Fruit fly (Drosophila melanogaster) whole organism, embryonic: ENCODE data around the gene CG44838.

ENCODE experiments used
- Bteb2 ChIP-seq: fragments of 200-800 bp; sonication (Bioruptor generic); optimal IDR thresholded peaks from 2 replicates; lab custom pipeline; 2016; ENCODE audit warnings: missing biosample characterization, missing genetic modification characterization
- CG10959 ChIP-seq: fragments of 200-800 bp; sonication (Bioruptor generic); IDR thresholded peaks from 2 replicates; pipeline ENCODE4 v1.3.6; 2022; ENCODE audit warnings: missing biosample characterization, missing genetic modification characterization
- CG11247 ChIP-seq: fragments of 200-800 bp; sonication (Bioruptor generic); IDR thresholded peaks from 2 replicates; pipeline ENCODE4 v1.3.6; 2022; ENCODE audit warnings: missing biosample characterization, missing genetic modification characterization
- CG11560 ChIP-seq: fragments of 200-800 bp; sonication (Bioruptor generic); IDR thresholded peaks from 3 replicates; pipeline ENCODE4 v1.3.6; 2022; ENCODE audit warnings: missing biosample characterization, missing genetic modification characterization
- CG11695 ChIP-seq: fragments of 200-800 bp; sonication (Bioruptor generic); IDR thresholded peaks from 3 replicates; pipeline ENCODE4 v1.3.6; 2022; ENCODE audit warnings: missing biosample characterization, missing genetic modification characterization
- CG12071 ChIP-seq: fragments of 200-800 bp; sonication (Bioruptor generic); optimal IDR thresholded peaks from 3 replicates; lab custom pipeline; 2018; ENCODE audit warnings: missing biosample characterization, mild to moderate bottlenecking, missing genetic modification characterization
- CG12659 ChIP-seq: fragments of 200-800 bp; sonication (Bioruptor generic); optimal IDR thresholded peaks from 3 replicates; lab custom pipeline; 2017; ENCODE audit warnings: mild to moderate bottlenecking, missing biosample characterization, missing genetic modification reagents, missing genetic modification characterization
- CG13624 ChIP-seq: fragments of 200-800 bp; sonication (Bioruptor generic); optimal IDR thresholded peaks from 2 replicates; lab custom pipeline; 2016; ENCODE audit warnings: missing biosample characterization, missing genetic modification characterization
- CG17328 ChIP-seq: fragments of 200-800 bp; sonication (Bioruptor generic); IDR thresholded peaks from 2 replicates; pipeline ENCODE4 v1.3.6; 2022; ENCODE audit warnings: missing biosample characterization, missing genetic modification characterization
- CG17802 ChIP-seq: fragments of 200-800 bp; sonication (Bioruptor generic); optimal IDR thresholded peaks from 2 replicates; lab custom pipeline; 2018; ENCODE audit warnings: missing biosample characterization, mild to moderate bottlenecking, missing genetic modification characterization, moderate library complexity
- CG1832 ChIP-seq: fragments of 200-800 bp; sonication (Bioruptor generic); optimal IDR thresholded peaks from 2 replicates; lab custom pipeline; 2017; ENCODE audit warnings: missing biosample characterization, mild to moderate bottlenecking, missing genetic modification characterization, inconsistent platforms
- CG2889 ChIP-seq: fragments of 200-800 bp; sonication (Bioruptor generic); IDR thresholded peaks from 3 replicates; pipeline ENCODE4 v1.3.6; 2022; ENCODE audit warnings: missing biosample characterization, missing genetic modification characterization
- CG3281 ChIP-seq: fragments of 200-800 bp; sonication (Bioruptor generic); optimal IDR thresholded peaks from 3 replicates; lab custom pipeline; 2017; ENCODE audit warnings: missing biosample characterization, mild to moderate bottlenecking, missing genetic modification characterization
- CG3407 ChIP-seq: fragments of 200-800 bp; sonication (Bioruptor generic); optimal IDR thresholded peaks from 2 replicates; lab custom pipeline; 2018; ENCODE audit warnings: missing biosample characterization, mild to moderate bottlenecking, missing genetic modification characterization
- CG34224 ChIP-seq: fragments of 200-800 bp; sonication (Bioruptor generic); IDR thresholded peaks from 3 replicates; pipeline ENCODE4 v1.3.6; 2022; ENCODE audit warnings: missing biosample characterization, missing genetic modification characterization; ENCODE audit not compliant: partially characterized antibody
- CG3995 ChIP-seq: fragments of 200-800 bp; sonication (Bioruptor generic); optimal IDR thresholded peaks from 3 replicates; lab custom pipeline; 2016; ENCODE audit warnings: missing biosample characterization, missing genetic modification characterization
- CG4282 ChIP-seq: fragments of 200-800 bp; sonication (Bioruptor generic); optimal IDR thresholded peaks from 2 replicates; lab custom pipeline; 2016; ENCODE audit warnings: missing biosample characterization, missing genetic modification characterization
- CG4360 ChIP-seq: fragments of 200-800 bp; sonication (Bioruptor generic); IDR thresholded peaks from 2 replicates; pipeline ENCODE4 v1.3.6; 2022; ENCODE audit warnings: missing biosample characterization, missing genetic modification characterization
- CG5953 ChIP-seq: fragments of 200-800 bp; sonication (Bioruptor generic); IDR thresholded peaks from 2 replicates; pipeline ENCODE4 v1.3.6; 2022; ENCODE audit warnings: missing biosample characterization, missing genetic modification characterization
- CG6654 ChIP-seq: fragments of 200-800 bp; sonication (Bioruptor generic); optimal IDR thresholded peaks from 2 replicates; lab custom pipeline; 2017; ENCODE audit warnings: missing biosample characterization, mild to moderate bottlenecking, missing genetic modification characterization
- CG6683 ChIP-seq: fragments of 200-800 bp; sonication (Bioruptor generic); optimal IDR thresholded peaks from 2 replicates; lab custom pipeline; 2017; ENCODE audit warnings: missing biosample characterization, mild to moderate bottlenecking, missing genetic modification characterization, missing genetic modification reagents
- CG7786 ChIP-seq: fragments of 200-800 bp; sonication (Bioruptor generic); optimal IDR thresholded peaks from 2 replicates; lab custom pipeline; 2016; ENCODE audit warnings: missing biosample characterization, missing genetic modification characterization
- CG7987 ChIP-seq: fragments of 200-800 bp; sonication (Bioruptor generic); optimal IDR thresholded peaks from 2 replicates; lab custom pipeline; 2018; ENCODE audit warnings: missing biosample characterization, mild to moderate bottlenecking, missing genetic modification characterization, moderate library complexity
- CG8359 ChIP-seq: fragments of 200-800 bp; sonication (Bioruptor generic); optimal IDR thresholded peaks from 2 replicates; lab custom pipeline; 2017; ENCODE audit warnings: missing biosample characterization, mild to moderate bottlenecking, missing genetic modification characterization, borderline replicate concordance
- Chrac-16 ChIP-seq: fragments of 200-800 bp; sonication (Bioruptor generic); optimal IDR thresholded peaks from 3 replicates; lab custom pipeline; 2016; ENCODE audit warnings: missing biosample characterization, missing genetic modification characterization
- CoRest ChIP-seq: fragments of 200-800 bp; sonication (Bioruptor generic); optimal IDR thresholded peaks from 3 replicates; lab custom pipeline; 2018; ENCODE audit warnings: missing biosample characterization, mild to moderate bottlenecking, missing genetic modification characterization, moderate library complexity
- CrebB ChIP-seq: fragments of 200-800 bp; sonication (Bioruptor generic); optimal IDR thresholded peaks from 3 replicates; lab custom pipeline; 2018; ENCODE audit warnings: missing biosample characterization, mild to moderate bottlenecking, missing genetic modification characterization
- D ChIP-seq, 2 experiments: fragments of 200-800 bp in 1 of 2; fragments of >200 bp in 1 of 2; sonication (Bioruptor generic) in 1 of 2; optimal IDR thresholded peaks; 2 replicates in 1 of 2; 3 replicates in 1 of 2; lab custom pipeline; 2017; ENCODE audit warnings: mild to moderate bottlenecking in 1 of 2, missing biosample characterization in 1 of 2, missing genetic modification characterization in 1 of 2, missing genetic modification reagents in 1 of 2
- Dip3 ChIP-seq: fragments of 200-800 bp; sonication (Bioruptor generic); optimal IDR thresholded peaks from 3 replicates; lab custom pipeline; 2016; ENCODE audit warnings: missing biosample characterization, missing genetic modification characterization
- Elba2 ChIP-seq: fragments of 200-800 bp; sonication (Bioruptor generic); optimal IDR thresholded peaks from 3 replicates; lab custom pipeline; 2016; ENCODE audit warnings: missing biosample characterization, missing genetic modification characterization
- H15 ChIP-seq: fragments of 200-800 bp; sonication (Bioruptor generic); IDR thresholded peaks from 3 replicates; pipeline ENCODE4 v1.3.6; 2022; ENCODE audit warnings: missing biosample characterization, missing genetic modification characterization
- Hsf ChIP-seq: fragments of 200-800 bp; sonication (Bioruptor generic); optimal IDR thresholded peaks from 3 replicates; lab custom pipeline; 2016; ENCODE audit warnings: missing biosample characterization, missing genetic modification characterization
- Kr ChIP-seq: fragments of 200-800 bp; sonication (Bioruptor generic); optimal IDR thresholded peaks from 2 replicates; lab custom pipeline; 2017; ENCODE audit warnings: missing biosample characterization, mild to moderate bottlenecking, missing genetic modification characterization
- Optix ChIP-seq: fragments of 200-800 bp; sonication (Bioruptor generic); IDR thresholded peaks from 3 replicates; pipeline ENCODE4 v1.3.6; 2022; ENCODE audit warnings: missing biosample characterization, missing genetic modification characterization
- Tbp ChIP-seq: fragments of >200 bp; optimal IDR thresholded peaks from 2 replicates; lab custom pipeline; 2018; ENCODE audit warnings: missing biosample characterization, missing genetic modification characterization
- Usf ChIP-seq: fragments of 200-800 bp; sonication (Bioruptor generic); optimal IDR thresholded peaks from 2 replicates; lab custom pipeline; 2017; ENCODE audit warnings: missing genotype, missing biosample characterization, missing genetic modification characterization
- Xbp1 ChIP-seq: fragments of 200-800 bp; sonication (Bioruptor generic); optimal IDR thresholded peaks from 3 replicates; lab custom pipeline; 2016; ENCODE audit warnings: missing biosample characterization, mild to moderate bottlenecking, missing genetic modification characterization
- al ChIP-seq: fragments of 200-800 bp; sonication (Bioruptor generic); IDR thresholded peaks from 2 replicates; pipeline ENCODE4 v1.3.6; 2022; ENCODE audit warnings: missing biosample characterization, missing genetic modification characterization
- aop ChIP-seq: fragments of 200-800 bp; sonication (Bioruptor generic); IDR thresholded peaks from 2 replicates; pipeline ENCODE4 v1.3.6; 2022; ENCODE audit warnings: missing biosample characterization, missing genetic modification characterization
- ap ChIP-seq: fragments of 200-800 bp; sonication (Bioruptor generic); IDR thresholded peaks from 2 replicates; pipeline ENCODE4 v1.3.6; 2022; ENCODE audit warnings: missing biosample characterization, missing genetic modification characterization
- cad ChIP-seq: fragments of >200 bp; optimal IDR thresholded peaks from 2 replicates; lab custom pipeline; 2017; ENCODE audit warnings: missing biosample characterization, missing genetic modification characterization
- esg ChIP-seq: fragments of 200-800 bp; sonication (Bioruptor generic); conservative IDR thresholded peaks from 2 replicates; pipeline ENCODE4 v1.3.6; 2022; ENCODE audit warnings: missing biosample characterization, missing genetic modification characterization
- exex ChIP-seq: fragments of 200-800 bp; sonication (Bioruptor generic); optimal IDR thresholded peaks from 4 replicates; lab custom pipeline; 2018; ENCODE audit warnings: missing biosample characterization, mild to moderate bottlenecking, missing genetic modification characterization, moderate library complexity
- hb ChIP-seq: fragments of 200-800 bp; sonication (Bioruptor generic); IDR thresholded peaks from 3 replicates; pipeline ENCODE4 v1.3.6; 2022; ENCODE audit warnings: missing biosample characterization, missing genetic modification characterization; ENCODE audit not compliant: partially characterized antibody
- lbe ChIP-seq: fragments of 200-800 bp; sonication (Bioruptor generic); optimal IDR thresholded peaks from 2 replicates; lab custom pipeline; 2016; ENCODE audit warnings: missing biosample characterization, mild to moderate bottlenecking, missing genetic modification characterization
- mld ChIP-seq: fragments of 200-800 bp; sonication (Bioruptor generic); IDR thresholded peaks from 3 replicates; pipeline ENCODE4 v1.3.6; 2022; ENCODE audit warnings: missing biosample characterization, missing genetic modification characterization; ENCODE audit not compliant: partially characterized antibody
- so ChIP-seq: fragments of 200-800 bp; sonication (Bioruptor generic); IDR thresholded peaks from 3 replicates; pipeline ENCODE4 v1.3.6; 2022; ENCODE audit warnings: missing biosample characterization, missing genetic modification characterization
- ttk ChIP-seq: fragments of 200-800 bp; sonication (Bioruptor generic); IDR thresholded peaks from 2 replicates; pipeline ENCODE4 v2.1.2; 2022; ENCODE audit warnings: missing biosample characterization, missing genetic modification characterization
- twi ChIP-seq: fragments of 200-800 bp; optimal IDR thresholded peaks from 2 replicates; lab custom pipeline; 2019; ENCODE audit warnings: missing biosample characterization, mild to moderate bottlenecking, missing genetic modification characterization, moderate library complexity

CG44838 gene

DNA sequence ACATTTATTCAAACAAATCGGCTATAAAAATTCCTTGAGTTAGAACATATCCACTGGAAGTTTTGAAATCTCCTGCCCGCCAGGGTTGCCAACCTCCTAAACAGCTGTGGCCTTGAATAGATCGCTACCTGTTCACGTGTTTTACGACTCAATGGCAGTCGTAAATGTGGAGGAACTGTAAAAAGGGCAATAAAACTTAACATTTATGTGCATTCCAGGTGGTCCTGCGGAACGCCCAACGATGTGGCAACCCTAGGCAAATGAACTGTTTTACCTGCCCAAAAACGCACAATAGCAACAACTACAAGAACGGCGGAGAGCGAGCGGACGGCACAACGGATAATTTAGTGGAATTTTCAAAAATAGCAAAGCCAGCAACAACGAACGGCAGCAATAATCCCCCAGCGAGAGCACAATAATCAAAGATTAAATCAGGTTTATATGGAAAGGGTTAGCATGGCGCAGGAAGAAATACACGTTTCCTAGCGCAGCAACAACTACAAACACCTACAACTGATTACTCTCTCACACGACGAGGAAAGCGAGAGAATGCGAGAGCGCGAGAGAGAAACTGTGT, 908 bp downstream of the CG44838 start (continued):
- no peak for TF ChIP-seq Elba2 (GFP tag; lab: Kevin White, UChicago)
- TF ChIP-seq CG11695 (GFP tag; lab: Robert Waterston, UW) = peak; percentile 47; the same call in 2 of the 3 replicates
- peak; percentile 27 for TF ChIP-seq CG6654 (GFP tag; lab: Kevin White, UChicago)
- TF ChIP-seq D (optimal IDR thresholded peaks at IDR 0.05; lab: Kevin White, UChicago) = peak; percentile 58
- TF ChIP-seq D (GFP tag; optimal IDR thresholded peaks at IDR 0.05; lab: Kevin White, UChicago) = no peak
- TF ChIP-seq CG11560 = no peak
- TF ChIP-seq CG12659 (GFP tag; lab: Kevin White, UChicago) = no peak
- 0 out of 2 replicates have a peak, but pooled peaks have one; percentile 31 for TF ChIP-seq CG11247 (GFP tag; lab: Robert Waterston, UW)
- peak; percentile 23 for TF ChIP-seq Xbp1 (GFP tag; lab: Kevin White, UChicago)
- TF ChIP-seq mld = peak; percentile 48; the same call in 1 of the 3 replicates
- TF ChIP-seq Tbp = no peak
- TF ChIP-seq CG2889 (GFP tag; lab: Robert Waterston, UW) = peak; percentile 45; the same call in 1 of the 3 replicates
- TF ChIP-seq lbe (GFP tag; lab: Kevin White, UChicago) = no peak
- no peak for TF ChIP-seq CG3995 (GFP tag; lab: Kevin White, UChicago)
- peak; percentile 47 for TF ChIP-seq Dip3 (GFP tag; lab: Kevin White, UChicago)
- 0 out of 3 replicates have a peak, but pooled peaks have one; percentile 26 for TF ChIP-seq CG34224 (GFP tag; lab: Robert Waterston, UW)
- peak; percentile 27 for TF ChIP-seq CG7786 (GFP tag; lab: Kevin White, UChicago)
- no peak for TF ChIP-seq Optix (GFP tag; lab: Robert Waterston, UW)
- TF ChIP-seq aop (GFP tag; lab: Robert Waterston, UW) = no peak
- 0 out of 2 replicates have a peak, but pooled peaks have one; percentile 20 for TF ChIP-seq al
- no peak for TF ChIP-seq CG1832
- TF ChIP-seq CG17328 (GFP tag; lab: Robert Waterston, UW) = peak; percentile 65
- no peak for TF ChIP-seq hb (GFP tag; lab: Robert Waterston, UW)
- no peak for TF ChIP-seq Bteb2 (GFP tag; lab: Kevin White, UChicago)
- TF ChIP-seq CG7987 = peak; percentile 16
- TF ChIP-seq CoRest = peak; percentile 5
- TF ChIP-seq CG3281 (GFP tag; lab: Kevin White, UChicago) = peak; percentile 53
- peak; percentile 100 for TF ChIP-seq Kr (GFP tag; lab: Kevin White, UChicago)
- no peak for TF ChIP-seq H15 (GFP tag; lab: Robert Waterston, UW)
- TF ChIP-seq CG4360 (GFP tag; lab: Robert Waterston, UW) = peak; percentile 66
- TF ChIP-seq CG10959 (GFP tag; lab: Robert Waterston, UW) = peak; percentile 18; the same call in 1 of the 2 replicates
- no peak for TF ChIP-seq CrebB (tag; lab: Kevin White, UChicago)
- peak; percentile 10 for TF ChIP-seq CG17802 (tag; lab: Kevin White, UChicago)
- TF ChIP-seq so (GFP tag; lab: Robert Waterston, UW) = peak; percentile 63; the same call in 2 of the 3 replicates
- TF ChIP-seq esg = 0 out of 2 replicates have a peak, but pooled peaks have one; percentile 28
- TF ChIP-seq Chrac-16 (GFP tag; lab: Kevin White, UChicago) = no peak
- TF ChIP-seq CG6683 (GFP tag; lab: Kevin White, UChicago) = no peak
- 0 out of 2 replicates have a peak, but pooled peaks have one; percentile 20 for TF ChIP-seq ap
- peak; percentile 11 for TF ChIP-seq twi (tag; lab: Kevin White, UChicago)
- TF ChIP-seq Usf (GFP tag; lab: Kevin White, UChicago) = peak; percentile 8
- peak; percentile 29 for TF ChIP-seq Hsf (GFP tag; lab: Kevin White, UChicago)
- TF ChIP-seq CG4282 (GFP tag; lab: Kevin White, UChicago) = no peak
- TF ChIP-seq exex (tag; lab: Kevin White, UChicago) = no peak
- TF ChIP-seq CG13624 (GFP tag; lab: Kevin White, UChicago) = no peak
- peak; percentile 58; the same call in 1 of the 2 replicates for TF ChIP-seq CG5953 (GFP tag; lab: Robert Waterston, UW)
- peak; percentile 100 for TF ChIP-seq cad (GFP tag; lab: Kevin White, UChicago)
- no peak for TF ChIP-seq CG3407 (GFP tag; lab: Kevin White, UChicago)
- no peak for TF ChIP-seq CG8359 (GFP tag; lab: Kevin White, UChicago)
- 0 out of 2 replicates have a peak, but pooled peaks have one; percentile 14 for TF ChIP-seq ttk (GFP tag; lab: Robert Waterston, UW)
- TF ChIP-seq CG12071 (GFP tag; lab: Kevin White, UChicago) = peak; percentile 58
